Worm (Caenorhabditis elegans) whole organism, young adult: ENCODE data around the gene spe-42.

Experiments
- Y56A3A.18 ChIP-seq: fragments of 200-800 bp; sonication (Bioruptor generic); IDR thresholded peaks from 2 replicates; pipeline ENCODE4 v1.3.6; 2022; ENCODE audit warnings: missing genetic modification reagents, missing genetic modification characterization, missing compliant biosample characterization
- Y67H2A.10 ChIP-seq: fragments of 200-800 bp; sonication (Bioruptor generic); conservative IDR thresholded peaks from 2 replicates; pipeline ENCODE4 v1.3.6; 2022; ENCODE audit warnings: missing genetic modification reagents, missing genetic modification characterization, missing compliant biosample characterization
- ama-1 ChIP-seq, 3 experiments: fragments of 150-350 bp in 1 of 3; sonication (generic microtip) in 2 of 3; optimal IDR thresholded peaks; 2 replicates each; lab custom pipeline; 2014 to 2018; ENCODE audit warnings: missing biosample characterization in 2 of 3, missing genetic modification characterization in 2 of 3, missing genetic modification reagents in 2 of 3
- athp-1 ChIP-seq: sonication (generic microtip); optimal IDR thresholded peaks from 2 replicates; lab custom pipeline; 2017; ENCODE audit warnings: mild to moderate bottlenecking, missing genetic modification characterization, missing compliant biosample characterization
- ceh-100 ChIP-seq: fragments of 200-800 bp; sonication (Bioruptor generic); IDR thresholded peaks from 2 replicates; pipeline ENCODE4 v1.3.6; 2022; ENCODE audit warnings: missing genetic modification reagents, missing genetic modification characterization, missing compliant biosample characterization
- ceh-40 ChIP-seq: fragments of 200-800 bp; sonication (Bioruptor generic); IDR thresholded peaks from 2 replicates; pipeline ENCODE4 v1.3.6; 2022; ENCODE audit warnings: missing genetic modification characterization, missing compliant biosample characterization
- hrde-1 ChIP-seq: sonication (generic microtip); optimal IDR thresholded peaks from 2 replicates; lab custom pipeline; 2016; ENCODE audit warnings: missing genetic modification characterization, mild to moderate bottlenecking, missing compliant biosample characterization, moderate library complexity, missing genotype, missing genetic modification reagents, borderline replicate concordance
- lin-35 ChIP-seq, 3 experiments: fragments of 150-350 bp in 2 of 3; sonication (generic microtip) in 1 of 3; optimal IDR thresholded peaks; 2 replicates each; lab custom pipeline; 2014 to 2018; ENCODE audit warnings: missing biosample characterization in 3 of 3, missing genetic modification characterization in 3 of 3, missing genetic modification reagents in 3 of 3
- snpc-4 ChIP-seq, 5 experiments: fragments of 150-350 bp in 1 of 5; sonication (generic microtip) in 4 of 5; optimal IDR thresholded peaks; 2 replicates each; lab custom pipeline; 2014 to 2018; ENCODE audit warnings: missing genetic modification characterization in 5 of 5, missing biosample characterization in 3 of 5, antibody characterized with exemption in 2 of 5, mild to moderate bottlenecking in 2 of 5, missing compliant biosample characterization in 2 of 5, missing genotype in 2 of 5, moderate library complexity in 2 of 5, missing genetic modification reagents in 1 of 5
- unc-130 ChIP-seq: sonication (generic microtip); optimal IDR thresholded peaks from 2 replicates; lab custom pipeline; 2016; ENCODE audit warnings: missing genetic modification reagents, missing genetic modification characterization, missing compliant biosample characterization
- zfh-2 ChIP-seq: fragments of 200-800 bp; sonication (Bioruptor generic); conservative IDR thresholded peaks from 2 replicates; pipeline ENCODE4 v1.3.6; 2022; ENCODE audit warnings: missing genetic modification reagents, missing genetic modification characterization, missing compliant biosample characterization
- ztf-22 ChIP-seq: fragments of 200-800 bp; sonication (Bioruptor generic); optimal IDR thresholded peaks from 2 replicates; lab custom pipeline; 2018; ENCODE audit warnings: mild to moderate bottlenecking, missing genetic modification characterization, moderate library complexity, missing compliant biosample characterization

DNA sequence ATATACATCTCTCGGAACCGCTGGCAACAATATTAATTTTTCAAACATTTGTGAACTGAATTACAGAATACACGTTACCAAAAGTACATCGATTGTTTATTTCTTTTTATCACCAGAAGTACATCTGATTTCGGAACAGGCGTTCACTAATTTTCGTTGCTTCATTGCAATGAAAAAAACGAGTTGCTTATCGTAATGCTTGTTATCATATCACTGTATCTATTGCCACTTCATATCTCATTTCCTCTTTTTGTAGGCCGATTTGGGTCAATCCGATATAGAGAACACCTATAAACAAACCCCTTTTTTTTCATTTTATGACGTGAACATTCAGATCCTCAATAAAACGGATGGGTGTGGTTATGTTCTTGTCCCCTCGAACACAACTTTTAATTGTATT, 537 bp upstream of the spe-42 start:
- TF ChIP-seq zfh-2 (GFP tag; lab: Robert Waterston, UW) = no peak
- no peak for TF ChIP-seq ceh-100 (GFP tag; lab: Robert Waterston, UW)
- no peak for TF ChIP-seq hrde-1
- TF ChIP-seq ceh-40 (GFP tag; lab: Robert Waterston, UW) = no peak
- TF ChIP-seq unc-130 (GFP tag; lab: Kevin White, UChicago) = no peak
- TF ChIP-seq ama-1 (optimal IDR thresholded peaks at IDR 0.05; lab: Kevin White, UChicago) = no peak
- no peak for TF ChIP-seq ama-1 (GFP tag; optimal IDR thresholded peaks at IDR 0.05; lab: Kevin White, UChicago)
- TF ChIP-seq Y56A3A.18 = no peak
- TF ChIP-seq lin-35 (GFP tag; optimal IDR thresholded peaks at IDR 0.05; lab: Kevin White, UChicago) = no peak
- no peak for TF ChIP-seq snpc-4 (GFP tag; optimal IDR thresholded peaks at IDR 0.05; lab: Kevin White, UChicago)
- no peak for TF ChIP-seq snpc-4 (tag; optimal IDR thresholded peaks at IDR 0.05; lab: Kevin White, UChicago)
- no peak for TF ChIP-seq ztf-22 (GFP tag; lab: Kevin White, UChicago)
- TF ChIP-seq Y67H2A.10 (GFP tag; lab: Robert Waterston, UW) = no peak
- no peak for TF ChIP-seq athp-1 (tag; lab: Kevin White, UChicago)
